Fruit fly (Drosophila melanogaster) Kc167 (cell line): ENCODE data around the gene CG4743.

Experiments
- Myc ChIP-seq: fragments of >200 bp; optimal IDR thresholded peaks from 2 replicates; lab custom pipeline; 2017; ENCODE audit warnings: missing external identifiers
- Sin3A ChIP-seq: fragments of >200 bp; optimal IDR thresholded peaks from 2 replicates; lab custom pipeline; 2018; ENCODE audit warnings: missing external identifiers
- h ChIP-seq: fragments of >200 bp; optimal IDR thresholded peaks from 3 replicates; lab custom pipeline; 2018; ENCODE audit warnings: missing external identifiers
- insv ChIP-seq: fragments of >200 bp; optimal IDR thresholded peaks from 3 replicates; lab custom pipeline; 2018; ENCODE audit warnings: missing external identifiers
- psq ChIP-seq: fragments of >200 bp; optimal IDR thresholded peaks from 2 replicates; lab custom pipeline; 2017; ENCODE audit warnings: missing external identifiers
- ttk ChIP-seq: sonication (Bioruptor generic); optimal IDR thresholded peaks from 2 replicates; lab custom pipeline; 2017; ENCODE audit warnings: missing external identifiers

The CG4743 gene

DNA sequence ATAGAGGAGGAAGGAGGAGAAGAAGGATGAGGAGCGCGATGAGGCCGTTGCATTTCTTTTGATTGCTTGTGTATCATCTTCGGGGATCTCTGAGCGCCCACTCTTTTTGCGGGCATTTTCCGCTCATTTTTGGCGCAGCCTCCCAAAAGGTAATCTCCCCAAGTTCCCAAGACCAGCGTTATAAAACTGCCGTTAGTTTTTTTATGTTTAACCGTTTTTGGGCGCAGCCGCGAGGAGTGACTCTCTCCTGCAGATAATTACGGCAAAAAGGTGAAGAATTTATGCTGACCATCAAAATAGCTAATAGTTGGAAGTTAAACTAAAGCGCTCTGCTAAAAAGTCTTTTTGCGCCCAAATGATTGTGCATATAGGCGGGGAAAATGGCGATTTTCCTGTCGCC is 42.0 kb downstream of the CG4743 start:
- TF ChIP-seq ttk (lab: Kevin White, UChicago) = no peak
- no peak for TF ChIP-seq insv (lab: Kevin White, UChicago)
- no peak for TF ChIP-seq psq
- no peak for TF ChIP-seq Sin3A (lab: Kevin White, UChicago)
- no peak for TF ChIP-seq Myc (lab: Kevin White, UChicago)
- no peak for TF ChIP-seq h

dm6 chr3R:25637294-25638174 is 42.8 kb downstream of the CG4743 start, which contains the start of gene jigr1:
TSS of gene jigr1 (plus strand) at chr3R:25637843.
- TF ChIP-seq insv (lab: Kevin White, UChicago) (no peak), ttk (lab: Kevin White, UChicago) (no peak), Sin3A (lab: Kevin White, UChicago) (no peak), h (no peak), psq (no peak), Myc (lab: Kevin White, UChicago) (no peak)

DNA sequence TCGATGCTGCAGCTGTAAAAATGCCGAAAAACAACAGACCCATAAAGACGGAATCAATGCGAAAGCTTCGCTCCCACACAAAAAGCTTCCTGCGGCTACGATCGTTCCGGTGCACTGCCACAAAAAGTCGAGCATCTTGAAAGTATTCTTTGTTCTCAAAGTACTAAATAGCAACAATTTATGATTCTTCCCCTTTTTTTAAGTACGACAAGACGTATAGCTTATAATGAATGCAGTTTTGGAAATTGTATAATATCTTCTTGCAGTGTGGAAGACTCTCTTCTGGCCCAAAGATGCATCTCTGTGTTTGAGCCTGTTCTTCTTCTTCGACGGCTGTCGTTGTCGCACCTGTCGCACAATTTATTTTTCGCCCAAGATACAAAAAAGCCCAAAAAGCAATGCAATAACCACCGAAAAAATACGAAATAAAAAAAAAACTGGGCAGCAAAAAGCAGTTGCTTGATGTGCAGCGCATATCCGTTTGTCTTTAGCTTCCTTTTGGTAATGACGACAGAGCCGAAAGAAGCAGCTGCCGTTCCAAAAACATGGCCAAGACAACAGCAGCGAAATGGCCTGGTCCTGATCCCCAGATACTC is 46.4 kb downstream of the CG4743 start:
- no peak for TF ChIP-seq h
- TF ChIP-seq insv (lab: Kevin White, UChicago) = no peak
- no peak for TF ChIP-seq psq
- TF ChIP-seq ttk (lab: Kevin White, UChicago) = no peak
- no peak for TF ChIP-seq Myc (lab: Kevin White, UChicago)
- TF ChIP-seq Sin3A (lab: Kevin White, UChicago) = no peak

- TF ChIP-seq ttk (lab: Kevin White, UChicago) = no peak
- no peak for TF ChIP-seq h
- TF ChIP-seq psq = no peak
- no peak for TF ChIP-seq Myc (lab: Kevin White, UChicago)
- no peak for TF ChIP-seq Sin3A (lab: Kevin White, UChicago)
- no peak for TF ChIP-seq insv (lab: Kevin White, UChicago)
These were observed 49.3 kb downstream of the CG4743 start for dm6 chr3R:25631079-25631478.

DNA sequence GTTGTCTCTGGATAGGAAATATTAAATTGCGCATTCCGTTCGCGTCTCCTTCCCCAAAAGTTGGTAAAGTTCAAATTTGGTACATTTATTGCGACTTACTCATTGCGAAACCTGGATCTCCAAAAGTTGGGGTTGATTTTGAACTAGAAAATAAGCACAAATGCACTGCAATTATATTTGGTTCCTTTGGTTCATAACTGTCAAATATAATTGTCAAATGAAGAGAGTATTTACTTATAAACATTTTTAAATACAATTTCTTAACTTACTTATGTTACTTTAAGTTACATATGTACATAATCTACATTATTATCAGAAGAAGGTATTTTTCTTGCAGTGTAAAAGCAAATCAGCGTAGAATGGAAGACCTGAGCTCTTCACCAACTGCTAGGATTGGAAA is 49.8 kb downstream of the CG4743 start:
- TF ChIP-seq psq (no peak), Myc (lab: Kevin White, UChicago) (no peak), Sin3A (lab: Kevin White, UChicago) (no peak), h (no peak), insv (lab: Kevin White, UChicago) (no peak), ttk (lab: Kevin White, UChicago) (no peak)
